Fruit fly (Drosophila melanogaster): ENCODE data around the gene Glyp.

The Glyp gene

dm6 chr2L:2168184-2168893 is 37.7 kb downstream of the Glyp start:
- no peak for TF ChIP-seq Sin3A (optimal IDR thresholded peaks at IDR 0.05)

dm6 chr2L:2168894-2169456 is 38.4 kb downstream of the Glyp start:
- TF ChIP-seq insv (optimal IDR thresholded peaks at IDR 0.05) = no peak
- TF ChIP-seq psq (optimal IDR thresholded peaks at IDR 0.05) = no peak
- TF ChIP-seq ttk (optimal IDR thresholded peaks at IDR 0.05) = no peak
- TF ChIP-seq Sin3A (optimal IDR thresholded peaks at IDR 0.05) = no peak
- no peak for TF ChIP-seq Myc (optimal IDR thresholded peaks at IDR 0.05)
- TF ChIP-seq h (optimal IDR thresholded peaks at IDR 0.05) = no peak

dm6 chr2L:2171366-2172078 is 40.9 kb downstream of the Glyp start:
- TF ChIP-seq psq (optimal IDR thresholded peaks at IDR 0.05) = no peak
- TF ChIP-seq Myc (optimal IDR thresholded peaks at IDR 0.05) = no peak
- TF ChIP-seq Sin3A (optimal IDR thresholded peaks at IDR 0.05) = no peak
- no peak for TF ChIP-seq h (optimal IDR thresholded peaks at IDR 0.05)
- TF ChIP-seq ttk (optimal IDR thresholded peaks at IDR 0.05) = no peak
- TF ChIP-seq insv (optimal IDR thresholded peaks at IDR 0.05) = no peak

- TF ChIP-seq Myc (optimal IDR thresholded peaks at IDR 0.05) = no peak
- TF ChIP-seq Sin3A (optimal IDR thresholded peaks at IDR 0.05) = no peak
- no peak for TF ChIP-seq insv (optimal IDR thresholded peaks at IDR 0.05)
- TF ChIP-seq h (optimal IDR thresholded peaks at IDR 0.05) = no peak
- no peak for TF ChIP-seq ttk (optimal IDR thresholded peaks at IDR 0.05)
- TF ChIP-seq psq (optimal IDR thresholded peaks at IDR 0.05) = no peak
These were observed 42.0 kb downstream of the Glyp start for dm6 chr2L:2172460-2173121.

- TF ChIP-seq h (optimal IDR thresholded peaks at IDR 0.05) (no peak), Myc (optimal IDR thresholded peaks at IDR 0.05) (no peak), ttk (optimal IDR thresholded peaks at IDR 0.05) (no peak), Sin3A (optimal IDR thresholded peaks at IDR 0.05) (no peak), insv (optimal IDR thresholded peaks at IDR 0.05) (no peak), psq (optimal IDR thresholded peaks at IDR 0.05) (no peak)
These were observed 42.6 kb downstream of the Glyp start for dm6 chr2L:2173191-2173590.

dm6 chr2L:2173604-2174003 is 43.0 kb downstream of the Glyp start:
- TF ChIP-seq Myc (optimal IDR thresholded peaks at IDR 0.05) (no peak), insv (optimal IDR thresholded peaks at IDR 0.05) (no peak), Sin3A (optimal IDR thresholded peaks at IDR 0.05) (no peak), ttk (optimal IDR thresholded peaks at IDR 0.05) (no peak), h (optimal IDR thresholded peaks at IDR 0.05) (no peak)

- TF ChIP-seq Myc (optimal IDR thresholded peaks at IDR 0.05) (no peak), h (optimal IDR thresholded peaks at IDR 0.05) (no peak), Sin3A (optimal IDR thresholded peaks at IDR 0.05) (no peak), psq (optimal IDR thresholded peaks at IDR 0.05) (no peak), ttk (optimal IDR thresholded peaks at IDR 0.05) (no peak), insv (optimal IDR thresholded peaks at IDR 0.05) (no peak)
These were observed 44.6 kb downstream of the Glyp start for dm6 chr2L:2175090-2175830.

- no peak for TF ChIP-seq Myc (optimal IDR thresholded peaks at IDR 0.05)
- TF ChIP-seq insv (optimal IDR thresholded peaks at IDR 0.05) = no peak
- no peak for TF ChIP-seq Sin3A (optimal IDR thresholded peaks at IDR 0.05)
- no peak for TF ChIP-seq ttk (optimal IDR thresholded peaks at IDR 0.05)
These were observed 45.5 kb downstream of the Glyp start for dm6 chr2L:2175930-2176643.

- TF ChIP-seq Sin3A (optimal IDR thresholded peaks at IDR 0.05) = no peak
- no peak for TF ChIP-seq insv (optimal IDR thresholded peaks at IDR 0.05)
- no peak for TF ChIP-seq psq (optimal IDR thresholded peaks at IDR 0.05)
- no peak for TF ChIP-seq Myc (optimal IDR thresholded peaks at IDR 0.05)
- TF ChIP-seq ttk (optimal IDR thresholded peaks at IDR 0.05) = no peak
- no peak for TF ChIP-seq h (optimal IDR thresholded peaks at IDR 0.05)
These were observed 46.8 kb downstream of the Glyp start for dm6 chr2L:2177312-2177968.

- TF ChIP-seq insv (optimal IDR thresholded peaks at IDR 0.05) = no peak
- TF ChIP-seq Myc (optimal IDR thresholded peaks at IDR 0.05) = no peak
- no peak for TF ChIP-seq Sin3A (optimal IDR thresholded peaks at IDR 0.05)
- TF ChIP-seq ttk (optimal IDR thresholded peaks at IDR 0.05) = no peak
- TF ChIP-seq psq (optimal IDR thresholded peaks at IDR 0.05) = no peak
- no peak for TF ChIP-seq h (optimal IDR thresholded peaks at IDR 0.05)
These were observed 47.6 kb downstream of the Glyp start, which contains the start of gene aop for dm6 chr2L:2177969-2178809. TSS of gene aop (minus strand) at chr2L:2178754.
